Worm (Caenorhabditis elegans) whole organism, L4 larva: ENCODE results near the gene M05D6.5.
A peak's percentile ranks its signal among the peaks of the same experiment; 100 is the strongest.

Source experiments
- D1046.2 ChIP-seq: fragments of 200-800 bp; sonication (Bioruptor generic); IDR thresholded peaks from 2 replicates; pipeline ENCODE4 v1.3.6; 2022; ENCODE audit warnings: missing genetic modification characterization, missing compliant biosample characterization
- F26F4.8 ChIP-seq: fragments of 200-800 bp; sonication (Bioruptor generic); conservative IDR thresholded peaks from 2 replicates; pipeline ENCODE4 v1.3.6; 2022; ENCODE audit warnings: missing genetic modification characterization, missing compliant biosample characterization
- F49E8.2 ChIP-seq: sonication (generic microtip); optimal IDR thresholded peaks from 2 replicates; lab custom pipeline; 2016; ENCODE audit warnings: missing compliant biosample characterization, mild to moderate bottlenecking, missing genetic modification characterization, borderline replicate concordance
- R02D3.7 ChIP-seq: fragments of 150-350 bp; sonication (generic microtip); optimal IDR thresholded peaks from 3 replicates; lab custom pipeline; 2014; ENCODE audit warnings: missing biosample characterization, missing genetic modification characterization
- T20F7.1 ChIP-seq: fragments of 200-800 bp; sonication (Bioruptor generic); optimal IDR thresholded peaks from 2 replicates; lab custom pipeline; 2018; ENCODE audit warnings: mild to moderate bottlenecking, missing genetic modification characterization, missing compliant biosample characterization
- Y105C5A.15 ChIP-seq: fragments of 200-800 bp; sonication (Bioruptor generic); IDR thresholded peaks from 2 replicates; pipeline ENCODE4 v1.3.6; 2022; ENCODE audit warnings: missing genetic modification characterization, missing compliant biosample characterization
- aha-1 ChIP-seq: fragments of 150-350 bp; peaks from one replicate; lab custom pipeline; 2014; ENCODE audit warnings: missing biosample characterization, missing genetic modification characterization
- aly-2 ChIP-seq: sonication (generic microtip); optimal IDR thresholded peaks from 2 replicates; lab custom pipeline; 2018; ENCODE audit warnings: missing biosample characterization, missing genetic modification characterization
- ama-1 ChIP-seq: fragments of 150-350 bp; optimal IDR thresholded peaks from 2 replicates; lab custom pipeline; 2014; ENCODE audit warnings: inconsistent platforms, mixed read lengths
- arid-1 ChIP-seq: fragments of 200-800 bp; sonication (Bioruptor generic); conservative IDR thresholded peaks from 2 replicates; pipeline ENCODE4 v1.3.6; 2022; ENCODE audit warnings: missing genetic modification reagents, missing genetic modification characterization, missing compliant biosample characterization
- ceh-32 ChIP-seq: sonication (generic microtip); optimal IDR thresholded peaks from 2 replicates; lab custom pipeline; 2016; ENCODE audit warnings: mild to moderate bottlenecking, missing genetic modification characterization, missing compliant biosample characterization; ENCODE audit not compliant: poor library complexity
- ceh-62 ChIP-seq: sonication (generic microtip); optimal IDR thresholded peaks from 2 replicates; lab custom pipeline; 2017; ENCODE audit warnings: missing biosample characterization, missing genetic modification characterization
- ceh-82 ChIP-seq: sonication (generic microtip); optimal IDR thresholded peaks from 2 replicates; lab custom pipeline; 2017; ENCODE audit warnings: missing biosample characterization, missing genetic modification characterization
- ces-1 ChIP-seq: fragments of 150-350 bp; sonication (generic microtip); optimal IDR thresholded peaks from 4 replicates; lab custom pipeline; 2014; ENCODE audit warnings: missing biosample characterization, missing genetic modification reagents, missing genetic modification characterization
- daf-12 ChIP-seq: fragments of 150-350 bp; optimal IDR thresholded peaks from 2 replicates; lab custom pipeline; 2014; ENCODE audit warnings: missing biosample characterization, missing genetic modification reagents, missing genetic modification characterization
- daf-16 ChIP-seq, 3 experiments: sonication (generic microtip); optimal IDR thresholded peaks; 2 replicates each; lab custom pipeline; 2016 to 2017; ENCODE audit warnings: missing genetic modification characterization in 3 of 3, missing genetic modification reagents in 3 of 3, mild to moderate bottlenecking in 2 of 3, missing compliant biosample characterization in 2 of 3, missing biosample characterization in 1 of 3, moderate library complexity in 1 of 3
- dmd-6 ChIP-seq: fragments of 200-800 bp; sonication (Bioruptor generic); IDR thresholded peaks from 2 replicates; pipeline ENCODE4 v1.3.6; 2022; ENCODE audit warnings: missing genetic modification reagents, missing genetic modification characterization, missing compliant biosample characterization
- dpl-1 ChIP-seq: fragments of 150-350 bp; optimal IDR thresholded peaks from 2 replicates; lab custom pipeline; 2014; ENCODE audit warnings: missing biosample characterization, missing genetic modification reagents, missing genetic modification characterization
- dve-1 ChIP-seq: sonication (generic microtip); optimal IDR thresholded peaks from 2 replicates; lab custom pipeline; 2017; ENCODE audit warnings: antibody characterized with exemption, mild to moderate bottlenecking, missing genetic modification characterization, missing compliant biosample characterization; ENCODE audit not compliant: insufficient read depth
- fkh-10 ChIP-seq: fragments of 150-350 bp; optimal IDR thresholded peaks from 2 replicates; lab custom pipeline; 2014; ENCODE audit warnings: missing biosample characterization, missing genetic modification reagents, missing genetic modification characterization
- hif-1 ChIP-seq, 2 experiments: sonication (generic microtip); optimal IDR thresholded peaks; 2 replicates each; lab custom pipeline; 2016 to 2017; ENCODE audit warnings: missing compliant biosample characterization in 2 of 2, missing genetic modification characterization in 2 of 2, missing genetic modification reagents in 2 of 2, missing genotype in 2 of 2, mild to moderate bottlenecking in 1 of 2
- hlh-30 ChIP-seq: sonication (generic microtip); optimal IDR thresholded peaks from 2 replicates; lab custom pipeline; 2017; ENCODE audit warnings: antibody characterized with exemption, mild to moderate bottlenecking, missing genetic modification characterization, missing compliant biosample characterization; ENCODE audit not compliant: insufficient read depth
- hmg-1.1 ChIP-seq: fragments of 200-800 bp; sonication (Bioruptor generic); IDR thresholded peaks from 2 replicates; pipeline ENCODE4 v1.3.6; 2022; ENCODE audit warnings: missing genetic modification reagents, missing genetic modification characterization, missing compliant biosample characterization
- lim-7 ChIP-seq: fragments of 200-800 bp; sonication (Bioruptor generic); IDR thresholded peaks from 2 replicates; pipeline ENCODE4 v1.3.6; 2022; ENCODE audit warnings: missing genetic modification characterization, missing compliant biosample characterization
- lin-1 ChIP-seq: fragments of 200-800 bp; sonication (Bioruptor generic); IDR thresholded peaks from 2 replicates; pipeline ENCODE4 v1.3.6; 2022; ENCODE audit warnings: missing genetic modification reagents, missing genetic modification characterization, missing compliant biosample characterization
- lin-13 ChIP-seq: fragments of 150-350 bp; optimal IDR thresholded peaks from 2 replicates; lab custom pipeline; 2014; ENCODE audit warnings: missing biosample characterization, missing genetic modification reagents, missing genetic modification characterization
- lin-15B ChIP-seq: fragments of 150-350 bp; sonication (generic microtip); optimal IDR thresholded peaks from 3 replicates; lab custom pipeline; 2014; ENCODE audit warnings: missing biosample characterization, missing genetic modification characterization
- lin-39 ChIP-seq: fragments of 150-350 bp; optimal IDR thresholded peaks from 2 replicates; lab custom pipeline; 2014; ENCODE audit warnings: missing biosample characterization, missing genetic modification reagents, missing genetic modification characterization
- lir-3 ChIP-seq: sonication (generic microtip); optimal IDR thresholded peaks from 2 replicates; lab custom pipeline; 2016; ENCODE audit warnings: mild to moderate bottlenecking, missing genetic modification characterization, missing compliant biosample characterization
- lsy-2 ChIP-seq, 2 experiments: fragments of 150-350 bp in 1 of 2; sonication (generic microtip) in 1 of 2; optimal IDR thresholded peaks; 2 replicates each; lab custom pipeline; 2014 to 2017; ENCODE audit warnings: missing biosample characterization in 2 of 2, missing genetic modification characterization in 2 of 2
- madf-5 ChIP-seq, 2 experiments: fragments of 200-800 bp; sonication (Bioruptor generic); IDR thresholded peaks; 2 replicates each; pipeline ENCODE4 v1.3.6; 2022; ENCODE audit warnings: missing compliant biosample characterization in 2 of 2, missing genetic modification characterization in 2 of 2
- mdl-1 ChIP-seq, 2 experiments: fragments of 150-350 bp in 1 of 2; sonication (generic microtip) in 1 of 2; optimal IDR thresholded peaks; 2 replicates each; lab custom pipeline; 2014 to 2017; ENCODE audit warnings: missing biosample characterization in 2 of 2, missing genetic modification characterization in 2 of 2
- mep-1 ChIP-seq: fragments of 150-350 bp; sonication (generic microtip); optimal IDR thresholded peaks from 3 replicates; lab custom pipeline; 2014; ENCODE audit warnings: missing biosample characterization, missing genetic modification characterization
- mes-2 ChIP-seq: sonication (generic microtip); optimal IDR thresholded peaks from 2 replicates; lab custom pipeline; 2016; ENCODE audit warnings: missing genotype, mild to moderate bottlenecking, missing genetic modification characterization, missing compliant biosample characterization; ENCODE audit not compliant: poor library complexity, severe bottlenecking
- mxl-3 ChIP-seq: fragments of 200-800 bp; sonication (Bioruptor generic); optimal IDR thresholded peaks from 2 replicates; lab custom pipeline; 2018; ENCODE audit warnings: mild to moderate bottlenecking, missing genetic modification characterization, missing compliant biosample characterization
- nhr-25 ChIP-seq: sonication (generic microtip); optimal IDR thresholded peaks from 2 replicates; lab custom pipeline; 2017; ENCODE audit warnings: missing genetic modification characterization, mild to moderate bottlenecking, missing compliant biosample characterization, antibody characterized with exemption, moderate library complexity, borderline replicate concordance; ENCODE audit not compliant: insufficient read depth
- nhr-28 ChIP-seq: fragments of 150-350 bp; optimal IDR thresholded peaks from 2 replicates; lab custom pipeline; 2014; ENCODE audit warnings: missing biosample characterization, missing genetic modification characterization
- nhr-41 ChIP-seq: fragments of 200-800 bp; sonication (Bioruptor generic); IDR thresholded peaks from 2 replicates; pipeline ENCODE4 v1.3.6; 2022; ENCODE audit warnings: missing genetic modification reagents, missing genetic modification characterization, missing compliant biosample characterization
- nhr-42 ChIP-seq: fragments of 200-800 bp; sonication (Bioruptor generic); IDR thresholded peaks from 2 replicates; pipeline ENCODE4 v1.3.6; 2022; ENCODE audit warnings: missing genetic modification characterization, missing compliant biosample characterization
- nhr-48 ChIP-seq: sonication (generic microtip); optimal IDR thresholded peaks from 2 replicates; lab custom pipeline; 2016; ENCODE audit warnings: mild to moderate bottlenecking, missing genetic modification characterization, missing compliant biosample characterization
- nhr-6 ChIP-seq: fragments of 150-350 bp; optimal IDR thresholded peaks from 2 replicates; lab custom pipeline; 2014; ENCODE audit warnings: missing biosample characterization, missing genetic modification characterization
- php-3 ChIP-seq: fragments of 200-800 bp; sonication (Bioruptor generic); IDR thresholded peaks from 2 replicates; pipeline ENCODE4 v1.3.6; 2022; ENCODE audit warnings: missing genetic modification reagents, missing genetic modification characterization, missing compliant biosample characterization
- pqm-1 ChIP-seq: sonication (generic microtip); optimal IDR thresholded peaks from 2 replicates; lab custom pipeline; 2017; ENCODE audit warnings: missing biosample characterization, missing genetic modification characterization
- sdz-12 ChIP-seq: fragments of 200-800 bp; sonication (Bioruptor generic); optimal IDR thresholded peaks from 2 replicates; lab custom pipeline; 2018; ENCODE audit warnings: mild to moderate bottlenecking, missing genetic modification characterization, missing compliant biosample characterization
- set-16 ChIP-seq: fragments of 200-800 bp; sonication (Bioruptor generic); IDR thresholded peaks from 2 replicates; pipeline ENCODE4 v1.3.6; 2022; ENCODE audit warnings: missing genetic modification reagents, missing genetic modification characterization, missing compliant biosample characterization
- skn-1 ChIP-seq: fragments of 150-350 bp; optimal IDR thresholded peaks from 2 replicates; lab custom pipeline; 2014; ENCODE audit warnings: missing biosample characterization, missing genetic modification characterization
- snpc-4 ChIP-seq: fragments of 150-350 bp; optimal IDR thresholded peaks from 2 replicates; lab custom pipeline; 2014; ENCODE audit warnings: missing biosample characterization, missing genetic modification characterization
- spr-1 ChIP-seq: sonication (generic microtip); optimal IDR thresholded peaks from 2 replicates; lab custom pipeline; 2016; ENCODE audit warnings: mild to moderate bottlenecking, missing genetic modification characterization, missing compliant biosample characterization
- unc-130 ChIP-seq: sonication (generic microtip); optimal IDR thresholded peaks from 2 replicates; lab custom pipeline; 2016; ENCODE audit warnings: missing genetic modification reagents, missing genetic modification characterization, missing compliant biosample characterization
- unc-39 ChIP-seq: sonication (generic microtip); optimal IDR thresholded peaks from 2 replicates; lab custom pipeline; 2017; ENCODE audit warnings: missing biosample characterization, missing genetic modification characterization
- zip-2 ChIP-seq: fragments of 150-350 bp; optimal IDR thresholded peaks from 2 replicates; lab custom pipeline; 2014; ENCODE audit warnings: missing biosample characterization, missing genetic modification characterization

The M05D6.5 gene

DNA sequence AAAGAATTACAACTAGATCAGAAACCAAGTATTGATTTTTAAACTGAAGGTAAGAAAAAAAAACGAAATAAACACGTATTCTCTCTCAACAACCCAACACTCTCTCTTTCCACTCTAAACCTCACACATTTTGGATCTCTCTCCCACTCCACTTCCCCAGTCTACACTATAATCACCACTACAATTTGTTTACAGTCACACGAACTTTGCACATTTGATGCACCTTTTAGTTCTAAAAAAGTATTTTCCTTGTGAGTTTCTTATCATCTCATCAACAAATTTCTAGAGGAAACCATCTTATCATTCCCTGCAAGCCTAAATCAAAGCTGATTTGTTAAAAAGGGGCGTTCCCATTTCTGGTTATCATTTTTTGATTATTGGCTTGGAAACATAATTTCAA, 2.5 kb upstream of the M05D6.5 start:
- no peak for TF ChIP-seq sdz-12 (GFP tag; lab: Kevin White, UChicago)
- TF ChIP-seq ceh-32 (tag; lab: Kevin White, UChicago) = no peak
- TF ChIP-seq nhr-41 (GFP tag; lab: Robert Waterston, UW) = no peak
- TF ChIP-seq nhr-25 = peak; percentile 16
- TF ChIP-seq skn-1 (tag; lab: Kevin White, UChicago) = no peak
- no peak for TF ChIP-seq spr-1 (tag; lab: Kevin White, UChicago)
- TF ChIP-seq dpl-1 (GFP tag; lab: Kevin White, UChicago) = no peak
- no peak for TF ChIP-seq aly-2 (tag; lab: Kevin White, UChicago)
- peak; percentile 85 for TF ChIP-seq dmd-6
- no peak for TF ChIP-seq arid-1 (GFP tag; lab: Robert Waterston, UW)
- TF ChIP-seq daf-12 = no peak
- TF ChIP-seq hmg-1.1 (GFP tag; lab: Robert Waterston, UW) = no peak
- peak; percentile 54 for TF ChIP-seq hlh-30 (tag; lab: Kevin White, UChicago)
- TF ChIP-seq mxl-3 (GFP tag; lab: Kevin White, UChicago) = peak; percentile 19
- no peak for TF ChIP-seq madf-5 (GFP tag; IDR thresholded peaks at IDR 0.05; lab: Robert Waterston, UW)
- TF ChIP-seq snpc-4 = no peak
- peak; percentile 94 for TF ChIP-seq dve-1 (tag; lab: Kevin White, UChicago)
- TF ChIP-seq set-16 (GFP tag; lab: Robert Waterston, UW) = no peak
- TF ChIP-seq mep-1 (tag; lab: Kevin White, UChicago) = peak; percentile 58
- no peak for TF ChIP-seq lin-39 (tag; lab: Kevin White, UChicago)
- no peak for TF ChIP-seq ceh-82 (tag; lab: Kevin White, UChicago)
- TF ChIP-seq hif-1 (tag; optimal IDR thresholded peaks at IDR 0.05; lab: Kevin White, UChicago) = peak in 1 of 2 experiments; percentile 86
- TF ChIP-seq unc-130 (GFP tag; lab: Kevin White, UChicago) = no peak
- TF ChIP-seq nhr-48 = peak; percentile 73
- TF ChIP-seq lin-15B (tag; lab: Kevin White, UChicago) = no peak
- TF ChIP-seq R02D3.7 (tag; lab: Kevin White, UChicago) = no peak
- no peak for TF ChIP-seq zip-2 (tag; lab: Kevin White, UChicago)
- TF ChIP-seq nhr-28 (tag; lab: Kevin White, UChicago) = peak; percentile 100
- no peak for TF ChIP-seq fkh-10 (GFP tag; lab: Kevin White, UChicago)
- no peak for TF ChIP-seq unc-39 (tag; lab: Kevin White, UChicago)
- TF ChIP-seq T20F7.1 (GFP tag; lab: Kevin White, UChicago) = no peak
- TF ChIP-seq ces-1 (GFP tag; lab: Kevin White, UChicago) = no peak
- TF ChIP-seq F26F4.8 = no peak
- TF ChIP-seq ama-1 (lab: Kevin White, UChicago) = no peak
- TF ChIP-seq pqm-1 (tag; lab: Kevin White, UChicago) = peak; percentile 56
- peak; percentile 80 for TF ChIP-seq aha-1 (tag; lab: Kevin White, UChicago)
- TF ChIP-seq lin-1 (GFP tag; lab: Robert Waterston, UW) = no peak
- TF ChIP-seq ceh-62 (tag; lab: Kevin White, UChicago) = no peak
- no peak for TF ChIP-seq lir-3 (tag; lab: Kevin White, UChicago)
- TF ChIP-seq php-3 (GFP tag; lab: Robert Waterston, UW) = peak; percentile 63; the same call in 1 of the 2 replicates
- TF ChIP-seq mes-2 (tag; lab: Kevin White, UChicago) = peak; percentile 30
- TF ChIP-seq nhr-42 (GFP tag; lab: Robert Waterston, UW) = no peak
- no peak for TF ChIP-seq nhr-6 (tag; lab: Kevin White, UChicago)
- TF ChIP-seq lim-7 (GFP tag; lab: Robert Waterston, UW) = no peak
- TF ChIP-seq Y105C5A.15 (GFP tag; lab: Robert Waterston, UW) = no peak
- no peak for TF ChIP-seq D1046.2
- TF ChIP-seq lsy-2 (tag; optimal IDR thresholded peaks at IDR 0.05; lab: Kevin White, UChicago) = peak in 1 of 2 experiments; percentile 51
- peak; percentile 41 for TF ChIP-seq lin-13 (GFP tag; lab: Kevin White, UChicago)
- TF ChIP-seq F49E8.2 (tag; lab: Kevin White, UChicago) = no peak
- no peak for TF ChIP-seq mdl-1 (tag; optimal IDR thresholded peaks at IDR 0.05; lab: Kevin White, UChicago)
- peak in 1 of 2 experiments; percentile 77 for TF ChIP-seq daf-16 (GFP tag; optimal IDR thresholded peaks at IDR 0.05; lab: Kevin White, UChicago)
- peak; percentile 98 for TF ChIP-seq daf-16 (tag; optimal IDR thresholded peaks at IDR 0.05; lab: Kevin White, UChicago)
